Worm (Caenorhabditis elegans) whole organism, L4 larva: ENCODE data around the gene nhr-19.

Experiments
- D1046.2 ChIP-seq: fragments of 200-800 bp; sonication (Bioruptor generic); IDR thresholded peaks from 2 replicates; pipeline ENCODE4 v1.3.6; 2022; ENCODE audit warnings: missing genetic modification characterization, missing compliant biosample characterization
- R02D3.7 ChIP-seq: fragments of 150-350 bp; sonication (generic microtip); optimal IDR thresholded peaks from 3 replicates; lab custom pipeline; 2014; ENCODE audit warnings: missing biosample characterization, missing genetic modification characterization
- T20F7.1 ChIP-seq: fragments of 200-800 bp; sonication (Bioruptor generic); optimal IDR thresholded peaks from 2 replicates; lab custom pipeline; 2018; ENCODE audit warnings: mild to moderate bottlenecking, missing genetic modification characterization, missing compliant biosample characterization
- Y105C5A.15 ChIP-seq: fragments of 200-800 bp; sonication (Bioruptor generic); IDR thresholded peaks from 2 replicates; pipeline ENCODE4 v1.3.6; 2022; ENCODE audit warnings: missing genetic modification characterization, missing compliant biosample characterization
- Y48G9A.11 ChIP-seq: fragments of 200-800 bp; sonication (Bioruptor generic); IDR thresholded peaks from 2 replicates; pipeline ENCODE4 v1.3.6; 2022; ENCODE audit warnings: missing genetic modification reagents, missing genetic modification characterization, missing compliant biosample characterization
- Y5F2A.4 ChIP-seq: fragments of 200-800 bp; sonication (Bioruptor generic); optimal IDR thresholded peaks from 2 replicates; lab custom pipeline; 2018; ENCODE audit warnings: mild to moderate bottlenecking, missing genetic modification characterization, missing compliant biosample characterization
- aha-1 ChIP-seq: fragments of 150-350 bp; peaks from one replicate; lab custom pipeline; 2014; ENCODE audit warnings: missing biosample characterization, missing genetic modification characterization
- aly-2 ChIP-seq: sonication (generic microtip); optimal IDR thresholded peaks from 2 replicates; lab custom pipeline; 2018; ENCODE audit warnings: missing biosample characterization, missing genetic modification characterization
- ama-1 ChIP-seq: fragments of 150-350 bp; optimal IDR thresholded peaks from 2 replicates; lab custom pipeline; 2014; ENCODE audit warnings: inconsistent platforms, mixed read lengths
- ceh-28 ChIP-seq: fragments of 150-350 bp; optimal IDR thresholded peaks from 2 replicates; lab custom pipeline; 2014; ENCODE audit warnings: missing biosample characterization, missing genetic modification reagents, missing genetic modification characterization
- ceh-44 ChIP-seq: fragments of 200-800 bp; sonication (Bioruptor generic); IDR thresholded peaks from 2 replicates; pipeline ENCODE4 v1.3.6; 2022; ENCODE audit warnings: missing genetic modification reagents, missing genetic modification characterization, missing compliant biosample characterization
- ces-1 ChIP-seq: fragments of 150-350 bp; sonication (generic microtip); optimal IDR thresholded peaks from 4 replicates; lab custom pipeline; 2014; ENCODE audit warnings: missing biosample characterization, missing genetic modification reagents, missing genetic modification characterization
- cey-2 ChIP-seq: sonication (generic microtip); optimal IDR thresholded peaks from 3 replicates; lab custom pipeline; 2017; ENCODE audit warnings: missing genetic modification characterization, mild to moderate bottlenecking, missing compliant biosample characterization, antibody characterized with exemption, borderline replicate concordance; ENCODE audit not compliant: insufficient read depth
- daf-16 ChIP-seq, 3 experiments: sonication (generic microtip); optimal IDR thresholded peaks; 2 replicates each; lab custom pipeline; 2016 to 2017; ENCODE audit warnings: missing genetic modification characterization in 3 of 3, missing genetic modification reagents in 3 of 3, mild to moderate bottlenecking in 2 of 3, missing compliant biosample characterization in 2 of 3, missing biosample characterization in 1 of 3, moderate library complexity in 1 of 3
- daf-19 ChIP-seq: fragments of 200-800 bp; sonication (Bioruptor generic); conservative IDR thresholded peaks from 2 replicates; pipeline ENCODE4 v1.3.6; 2022; ENCODE audit warnings: missing genetic modification characterization, missing compliant biosample characterization
- daf-8 ChIP-seq: fragments of 200-800 bp; sonication (Bioruptor generic); IDR thresholded peaks from 2 replicates; pipeline ENCODE4 v1.3.6; 2022; ENCODE audit warnings: missing genetic modification characterization, missing compliant biosample characterization
- dmd-8 ChIP-seq: fragments of 200-800 bp; sonication (Bioruptor generic); IDR thresholded peaks from 2 replicates; pipeline ENCODE4 v1.3.6; 2022; ENCODE audit warnings: missing genetic modification characterization, missing compliant biosample characterization
- dmd-9 ChIP-seq: fragments of 200-800 bp; sonication (Bioruptor generic); IDR thresholded peaks from 2 replicates; pipeline ENCODE4 v1.3.6; 2022; ENCODE audit warnings: missing genetic modification reagents, missing genetic modification characterization, missing compliant biosample characterization
- dpl-1 ChIP-seq: fragments of 150-350 bp; optimal IDR thresholded peaks from 2 replicates; lab custom pipeline; 2014; ENCODE audit warnings: missing biosample characterization, missing genetic modification reagents, missing genetic modification characterization
- dve-1 ChIP-seq: sonication (generic microtip); optimal IDR thresholded peaks from 2 replicates; lab custom pipeline; 2017; ENCODE audit warnings: antibody characterized with exemption, mild to moderate bottlenecking, missing genetic modification characterization, missing compliant biosample characterization; ENCODE audit not compliant: insufficient read depth
- fos-1 ChIP-seq: fragments of 150-350 bp; optimal IDR thresholded peaks from 2 replicates; lab custom pipeline; 2014; ENCODE audit warnings: missing biosample characterization, missing genetic modification characterization
- hlh-30 ChIP-seq: sonication (generic microtip); optimal IDR thresholded peaks from 2 replicates; lab custom pipeline; 2017; ENCODE audit warnings: antibody characterized with exemption, mild to moderate bottlenecking, missing genetic modification characterization, missing compliant biosample characterization; ENCODE audit not compliant: insufficient read depth
- hmg-1.1 ChIP-seq: fragments of 200-800 bp; sonication (Bioruptor generic); IDR thresholded peaks from 2 replicates; pipeline ENCODE4 v1.3.6; 2022; ENCODE audit warnings: missing genetic modification reagents, missing genetic modification characterization, missing compliant biosample characterization
- lir-3 ChIP-seq: sonication (generic microtip); optimal IDR thresholded peaks from 2 replicates; lab custom pipeline; 2016; ENCODE audit warnings: mild to moderate bottlenecking, missing genetic modification characterization, missing compliant biosample characterization
- lsy-2 ChIP-seq, 2 experiments: fragments of 150-350 bp in 1 of 2; sonication (generic microtip) in 1 of 2; optimal IDR thresholded peaks; 2 replicates each; lab custom pipeline; 2014 to 2017; ENCODE audit warnings: missing biosample characterization in 2 of 2, missing genetic modification characterization in 2 of 2
- mdl-1 ChIP-seq, 2 experiments: fragments of 150-350 bp in 1 of 2; sonication (generic microtip) in 1 of 2; optimal IDR thresholded peaks; 2 replicates each; lab custom pipeline; 2014 to 2017; ENCODE audit warnings: missing biosample characterization in 2 of 2, missing genetic modification characterization in 2 of 2
- mep-1 ChIP-seq: fragments of 150-350 bp; sonication (generic microtip); optimal IDR thresholded peaks from 3 replicates; lab custom pipeline; 2014; ENCODE audit warnings: missing biosample characterization, missing genetic modification characterization
- mxl-3 ChIP-seq: fragments of 200-800 bp; sonication (Bioruptor generic); optimal IDR thresholded peaks from 2 replicates; lab custom pipeline; 2018; ENCODE audit warnings: mild to moderate bottlenecking, missing genetic modification characterization, missing compliant biosample characterization
- nhr-10 ChIP-seq: fragments of 150-350 bp; optimal IDR thresholded peaks from 2 replicates; lab custom pipeline; 2014; ENCODE audit warnings: missing biosample characterization, missing genetic modification characterization
- nhr-102 ChIP-seq: sonication (generic microtip); optimal IDR thresholded peaks from 2 replicates; lab custom pipeline; 2016; ENCODE audit warnings: mild to moderate bottlenecking, missing genetic modification characterization, moderate library complexity, missing compliant biosample characterization
- nhr-237 ChIP-seq: sonication (generic microtip); optimal IDR thresholded peaks from 2 replicates; lab custom pipeline; 2017; ENCODE audit warnings: missing biosample characterization, missing genetic modification characterization
- nhr-25 ChIP-seq: sonication (generic microtip); optimal IDR thresholded peaks from 2 replicates; lab custom pipeline; 2017; ENCODE audit warnings: missing genetic modification characterization, mild to moderate bottlenecking, missing compliant biosample characterization, antibody characterized with exemption, moderate library complexity, borderline replicate concordance; ENCODE audit not compliant: insufficient read depth
- nhr-28 ChIP-seq: fragments of 150-350 bp; optimal IDR thresholded peaks from 2 replicates; lab custom pipeline; 2014; ENCODE audit warnings: missing biosample characterization, missing genetic modification characterization
- nhr-41 ChIP-seq: fragments of 200-800 bp; sonication (Bioruptor generic); IDR thresholded peaks from 2 replicates; pipeline ENCODE4 v1.3.6; 2022; ENCODE audit warnings: missing genetic modification reagents, missing genetic modification characterization, missing compliant biosample characterization
- nhr-48 ChIP-seq: sonication (generic microtip); optimal IDR thresholded peaks from 2 replicates; lab custom pipeline; 2016; ENCODE audit warnings: mild to moderate bottlenecking, missing genetic modification characterization, missing compliant biosample characterization
- nhr-76 ChIP-seq: fragments of 150-350 bp; optimal IDR thresholded peaks from 2 replicates; lab custom pipeline; 2014; ENCODE audit warnings: missing biosample characterization, missing genetic modification characterization
- nhr-77 ChIP-seq: fragments of 150-350 bp; optimal IDR thresholded peaks from 2 replicates; lab custom pipeline; 2014; ENCODE audit warnings: missing biosample characterization, missing genetic modification characterization
- rbr-2 ChIP-seq: sonication (generic microtip); optimal IDR thresholded peaks from 2 replicates; lab custom pipeline; 2016; ENCODE audit warnings: missing genotype, missing genetic modification characterization, missing compliant biosample characterization
- sdz-12 ChIP-seq: fragments of 200-800 bp; sonication (Bioruptor generic); optimal IDR thresholded peaks from 2 replicates; lab custom pipeline; 2018; ENCODE audit warnings: mild to moderate bottlenecking, missing genetic modification characterization, missing compliant biosample characterization
- set-16 ChIP-seq: fragments of 200-800 bp; sonication (Bioruptor generic); IDR thresholded peaks from 2 replicates; pipeline ENCODE4 v1.3.6; 2022; ENCODE audit warnings: missing genetic modification reagents, missing genetic modification characterization, missing compliant biosample characterization
- snpc-4 ChIP-seq: fragments of 150-350 bp; optimal IDR thresholded peaks from 2 replicates; lab custom pipeline; 2014; ENCODE audit warnings: missing biosample characterization, missing genetic modification characterization
- unc-62 ChIP-seq, 3 experiments: fragments of 150-350 bp in 1 of 3; sonication (generic microtip); optimal IDR thresholded peaks in 2 of 3; peaks in 1 of 3; 1 replicate in 1 of 3; 2 replicates in 2 of 3; lab custom pipeline; 2014 to 2017; ENCODE audit warnings: missing biosample characterization in 3 of 3, missing genetic modification characterization in 3 of 3, missing genetic modification reagents in 3 of 3, missing genotype in 1 of 3
- zfp-2 ChIP-seq: sonication (generic microtip); optimal IDR thresholded peaks from 2 replicates; lab custom pipeline; 2016; ENCODE audit warnings: mild to moderate bottlenecking, missing genetic modification characterization, missing compliant biosample characterization
- zip-11 ChIP-seq: fragments of 200-800 bp; sonication (Bioruptor generic); IDR thresholded peaks from 2 replicates; pipeline ENCODE4 v1.3.6; 2022; ENCODE audit warnings: missing genetic modification characterization, missing compliant biosample characterization
- ztf-11 ChIP-seq: fragments of 150-350 bp; optimal IDR thresholded peaks from 2 replicates; lab custom pipeline; 2014; ENCODE audit warnings: missing biosample characterization, missing genetic modification characterization

nhr-19 gene

DNA sequence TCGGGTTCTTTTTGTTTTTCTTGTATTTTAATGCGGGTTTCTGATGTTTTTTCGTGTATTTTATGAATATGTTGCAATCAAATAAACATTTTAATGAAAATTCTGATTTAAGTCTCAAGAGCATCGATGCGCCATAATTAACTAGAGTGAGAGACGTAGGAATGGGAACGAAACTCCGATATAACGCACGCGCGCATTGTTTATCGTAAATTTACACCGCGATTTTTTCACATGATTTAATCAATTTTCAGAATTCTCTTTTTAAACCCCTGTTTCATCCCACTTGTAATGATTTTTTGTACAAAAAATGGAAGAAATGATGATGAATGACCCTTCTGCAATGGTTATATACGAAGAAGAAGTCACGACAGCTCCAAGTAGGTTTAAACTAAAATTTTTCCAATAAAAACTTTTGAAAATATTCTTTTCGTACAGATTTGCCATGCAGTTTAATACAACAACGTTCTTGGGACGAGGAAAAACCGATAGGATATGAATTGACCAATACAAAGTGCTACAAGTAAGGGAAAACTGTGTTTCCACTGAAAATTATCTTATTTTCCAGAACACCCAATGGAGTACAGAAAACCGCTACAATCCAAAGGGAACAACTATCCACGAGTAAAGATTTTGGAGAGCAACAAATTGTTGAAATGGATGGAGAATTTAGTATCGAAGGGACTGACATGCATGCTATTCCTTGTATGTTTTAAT lies 47.7 kb downstream of the nhr-19 start, which contains the start of gene zfp-2:
Gene zfp-2 (plus strand): TSS at position 214 of the 714 bp plus-strand sequence.
- no peak for TF ChIP-seq zip-11 (GFP tag; lab: Robert Waterston, UW)
- peak; percentile 2 for TF ChIP-seq dpl-1 (GFP tag; lab: Kevin White, UChicago)
- no peak for TF ChIP-seq dve-1
- TF ChIP-seq unc-62 (GFP tag; optimal IDR thresholded peaks at IDR 0.05 in 1 of 2; lab: Kevin White, UChicago) = peak in 1 of 2 experiments; percentile 65
- no peak for TF ChIP-seq unc-62 (tag; optimal IDR thresholded peaks at IDR 0.05; lab: Kevin White, UChicago)
- TF ChIP-seq R02D3.7 (tag; lab: Kevin White, UChicago) = peak; percentile 62
- TF ChIP-seq ceh-28 = no peak
- TF ChIP-seq hlh-30 (tag; lab: Kevin White, UChicago) = peak; percentile 66
- TF ChIP-seq nhr-25 = no peak
- TF ChIP-seq nhr-10 = no peak
- no peak for TF ChIP-seq dmd-9
- TF ChIP-seq ztf-11 (tag; lab: Kevin White, UChicago) = no peak
- TF ChIP-seq D1046.2 = no peak
- peak; percentile 86 for TF ChIP-seq Y48G9A.11
- TF ChIP-seq T20F7.1 = peak; percentile 92
- peak; percentile 52 for TF ChIP-seq aha-1

DNA sequence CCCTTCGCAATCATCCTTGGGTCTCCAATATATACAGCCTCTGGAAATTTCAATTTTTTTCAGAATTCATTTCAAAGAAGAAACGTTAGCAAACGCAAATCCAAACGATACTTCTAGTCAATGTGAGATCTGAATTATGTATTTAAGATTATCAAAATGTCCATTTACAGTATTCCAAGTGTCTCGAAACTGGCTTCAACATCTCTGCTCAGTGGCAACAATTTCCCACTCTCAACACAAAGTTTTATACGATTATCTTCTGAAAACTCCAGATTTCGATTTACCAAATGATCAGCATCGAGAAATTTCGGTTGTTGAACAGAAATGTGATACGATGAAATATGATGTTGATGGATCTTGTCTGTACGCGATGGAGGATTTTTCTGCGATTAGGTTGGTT lies 48.7 kb downstream of the nhr-19 start:
- TF ChIP-seq nhr-48 = no peak
- no peak for TF ChIP-seq nhr-102 (tag; lab: Kevin White, UChicago)
- TF ChIP-seq unc-62 (GFP tag; optimal IDR thresholded peaks at IDR 0.05 in 1 of 2; lab: Kevin White, UChicago) = peak in 1 of 2 experiments; percentile 69
- no peak for TF ChIP-seq unc-62 (tag; optimal IDR thresholded peaks at IDR 0.05; lab: Kevin White, UChicago)
- no peak for TF ChIP-seq nhr-76 (tag; lab: Kevin White, UChicago)
- no peak for TF ChIP-seq set-16 (GFP tag; lab: Robert Waterston, UW)
- TF ChIP-seq mep-1 (tag; lab: Kevin White, UChicago) = no peak
- TF ChIP-seq mxl-3 (GFP tag; lab: Kevin White, UChicago) = no peak
- peak; percentile 91 for TF ChIP-seq aha-1
- no peak for TF ChIP-seq daf-19 (GFP tag; lab: Robert Waterston, UW)
- no peak for TF ChIP-seq ces-1
- no peak for TF ChIP-seq dmd-8 (GFP tag; lab: Robert Waterston, UW)
- TF ChIP-seq hmg-1.1 = no peak
- no peak for TF ChIP-seq cey-2 (tag; lab: Kevin White, UChicago)
- no peak for TF ChIP-seq nhr-237
- no peak for TF ChIP-seq fos-1
- TF ChIP-seq lir-3 (tag; lab: Kevin White, UChicago) = no peak

DNA sequence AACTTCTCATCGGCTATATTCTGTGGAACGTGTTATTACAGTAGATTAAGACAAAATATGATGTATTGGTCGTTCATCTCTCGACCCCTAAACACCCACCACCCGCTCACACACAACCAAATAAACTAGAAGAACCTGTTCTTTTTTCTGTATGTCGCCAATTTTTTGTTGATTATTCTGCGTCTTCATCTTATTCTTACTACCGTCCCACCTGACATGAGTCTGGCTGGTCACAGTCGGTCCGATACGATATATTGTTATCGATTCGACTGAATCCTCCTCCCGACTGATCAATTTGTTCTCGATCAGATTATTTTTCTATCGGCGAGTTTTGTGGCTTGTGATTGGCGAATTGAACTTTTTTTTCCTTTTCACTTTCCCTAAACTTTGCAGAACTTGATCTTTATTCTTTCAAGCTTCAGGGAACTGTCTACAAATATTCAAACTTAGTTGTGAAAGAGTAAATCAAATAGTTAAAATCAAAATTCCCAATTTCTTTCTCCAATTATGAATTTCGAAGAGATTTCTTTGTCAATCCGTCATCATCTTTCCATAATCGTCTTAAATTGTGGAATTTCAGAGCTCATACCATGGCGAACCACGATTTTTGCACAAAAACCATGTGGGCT lies 50.3 kb downstream of the nhr-19 start, which contains the start of gene F35H8.2:
Gene F35H8.2 (plus strand): TSS at position 579 of the 629 bp plus-strand sequence.
- TF ChIP-seq Y5F2A.4 (GFP tag; lab: Kevin White, UChicago) (no peak), Y48G9A.11 (no peak), Y105C5A.15 (GFP tag; lab: Robert Waterston, UW) (no peak), daf-8 (GFP tag; lab: Robert Waterston, UW) (no peak), sdz-12 (no peak), nhr-41 (GFP tag; lab: Robert Waterston, UW) (no peak), aly-2 (tag; lab: Kevin White, UChicago) (no peak), ceh-44 (GFP tag; lab: Robert Waterston, UW) (no peak), lsy-2 (tag; optimal IDR thresholded peaks at IDR 0.05; lab: Kevin White, UChicago) (no peak), fos-1 (no peak), hlh-30 (tag; lab: Kevin White, UChicago) (peak; percentile 67), ama-1 (lab: Kevin White, UChicago) (no peak), mdl-1 (tag; optimal IDR thresholded peaks at IDR 0.05; lab: Kevin White, UChicago) (peak in 1 of 2 experiments; percentile 40), snpc-4 (no peak), nhr-77 (tag; lab: Kevin White, UChicago) (no peak), nhr-28 (tag; lab: Kevin White, UChicago) (peak; percentile 55), zfp-2 (no peak), rbr-2 (tag; lab: Kevin White, UChicago) (no peak), daf-16 (GFP tag; optimal IDR thresholded peaks at IDR 0.05; lab: Kevin White, UChicago) (no peak), daf-16 (tag; optimal IDR thresholded peaks at IDR 0.05; lab: Kevin White, UChicago) (no peak), aha-1 (peak; percentile 35)
